Worm (Caenorhabditis elegans) whole organism, late embryonic: Measurements from ENCODE around the gene frpr-19.

ENCODE experiments used
- T23F11.4 ChIP-seq: fragments of 200-800 bp; sonication (Bioruptor generic); optimal IDR thresholded peaks from 2 replicates; lab custom pipeline; 2018; ENCODE audit warnings: mild to moderate bottlenecking, missing genetic modification characterization, missing compliant biosample characterization
- Y22D7AL.16 ChIP-seq: sonication (generic microtip); optimal IDR thresholded peaks from 2 replicates; lab custom pipeline; 2016; ENCODE audit warnings: missing genetic modification characterization, missing compliant biosample characterization
- pat-9 ChIP-seq: fragments of 200-800 bp; sonication (Bioruptor generic); optimal IDR thresholded peaks from 2 replicates; lab custom pipeline; 2018; ENCODE audit warnings: mild to moderate bottlenecking, missing genetic modification characterization, moderate library complexity, missing compliant biosample characterization
- rnt-1 ChIP-seq: sonication (generic microtip); optimal IDR thresholded peaks from 2 replicates; lab custom pipeline; 2016; ENCODE audit warnings: missing genetic modification characterization, missing compliant biosample characterization
- ttx-3 ChIP-seq: sonication (generic microtip); optimal IDR thresholded peaks from 2 replicates; lab custom pipeline; 2016; ENCODE audit warnings: missing genetic modification reagents, missing genetic modification characterization, missing compliant biosample characterization
- unc-3 ChIP-seq, 2 experiments: fragments of 200-800 bp in 1 of 2; sonication (Bioruptor generic) in 1 of 2; sonication (generic microtip) in 1 of 2; conservative IDR thresholded peaks in 1 of 2; optimal IDR thresholded peaks in 1 of 2; 2 replicates each; pipeline versions ENCODE4 v1.3.6 to Lab custom; 2016 to 2022; ENCODE audit warnings: missing compliant biosample characterization in 2 of 2, missing genetic modification characterization in 2 of 2, missing genetic modification reagents in 1 of 2

Gene frpr-19

ce11 chrIV:1725888-1726287, 55.6 kb downstream of the frpr-19 start, which contains the start of gene K08D12.8:
TSS of gene K08D12.8 (plus strand) at chrIV:1726188.
- TF ChIP-seq Y22D7AL.16 (tag; lab: Kevin White, UChicago) (no peak), unc-3 (GFP tag; conservative IDR thresholded peaks at IDR 0.05; lab: Robert Waterston, UW) (no peak), unc-3 (tag; optimal IDR thresholded peaks at IDR 0.05; lab: Kevin White, UChicago) (no peak), pat-9 (tag; lab: Kevin White, UChicago) (no peak), ttx-3 (tag; lab: Kevin White, UChicago) (no peak), T23F11.4 (no peak), rnt-1 (tag; lab: Kevin White, UChicago) (no peak)
